Worm (Caenorhabditis elegans) whole organism, midembryonic: ENCODE data around the gene C04B4.2.

ENCODE experiments used
- T22C8.4 ChIP-seq: fragments of 200-800 bp; sonication (Bioruptor generic); IDR thresholded peaks from 2 replicates; pipeline ENCODE4 v1.3.6; 2022; ENCODE audit warnings: missing genetic modification characterization, missing compliant biosample characterization
- cog-1 ChIP-seq: sonication (generic microtip); optimal IDR thresholded peaks from 2 replicates; lab custom pipeline; 2016; ENCODE audit warnings: missing genetic modification characterization, missing compliant biosample characterization
- flt-1 ChIP-seq: fragments of 200-800 bp; sonication (Bioruptor generic); IDR thresholded peaks from 2 replicates; pipeline ENCODE4 v1.3.6; 2022; ENCODE audit warnings: missing genetic modification characterization, missing compliant biosample characterization
- klf-2 ChIP-seq: fragments of 200-800 bp; sonication (Bioruptor generic); conservative IDR thresholded peaks from 2 replicates; pipeline ENCODE4 v1.3.6; 2022; ENCODE audit warnings: missing genetic modification reagents, missing genetic modification characterization, missing compliant biosample characterization
- ref-1 ChIP-seq: fragments of 200-800 bp; sonication (Bioruptor generic); conservative IDR thresholded peaks from 2 replicates; pipeline ENCODE4 v1.3.6; 2022; ENCODE audit warnings: missing genetic modification reagents, missing genetic modification characterization, missing compliant biosample characterization
- tab-1 ChIP-seq: fragments of 200-800 bp; sonication (Bioruptor generic); IDR thresholded peaks from 2 replicates; pipeline ENCODE4 v1.3.6; 2022; ENCODE audit warnings: missing genetic modification characterization, missing compliant biosample characterization

- TF ChIP-seq cog-1 (tag; lab: Kevin White, UChicago): no peak
- TF ChIP-seq flt-1 (GFP tag; lab: Robert Waterston, UW): no peak
- TF ChIP-seq tab-1 (GFP tag; lab: Robert Waterston, UW): no peak
- no peak for TF ChIP-seq T22C8.4 (GFP tag; lab: Robert Waterston, UW)
- TF ChIP-seq klf-2: no peak
- TF ChIP-seq ref-1 (GFP tag; lab: Robert Waterston, UW): no peak
These were observed 40.2 kb upstream of the C04B4.2 start for ce11 chrX:12242902-12243301.
